Fruit fly (Drosophila melanogaster) Kc167 (cell line): ENCODE measurements around the gene Ykt6.

Experiments used
- insv ChIP-seq: fragments of >200 bp; optimal IDR thresholded peaks from 3 replicates; lab custom pipeline; 2018; ENCODE audit warnings: missing external identifiers
- psq ChIP-seq: fragments of >200 bp; optimal IDR thresholded peaks from 2 replicates; lab custom pipeline; 2017; ENCODE audit warnings: missing external identifiers

DNA sequence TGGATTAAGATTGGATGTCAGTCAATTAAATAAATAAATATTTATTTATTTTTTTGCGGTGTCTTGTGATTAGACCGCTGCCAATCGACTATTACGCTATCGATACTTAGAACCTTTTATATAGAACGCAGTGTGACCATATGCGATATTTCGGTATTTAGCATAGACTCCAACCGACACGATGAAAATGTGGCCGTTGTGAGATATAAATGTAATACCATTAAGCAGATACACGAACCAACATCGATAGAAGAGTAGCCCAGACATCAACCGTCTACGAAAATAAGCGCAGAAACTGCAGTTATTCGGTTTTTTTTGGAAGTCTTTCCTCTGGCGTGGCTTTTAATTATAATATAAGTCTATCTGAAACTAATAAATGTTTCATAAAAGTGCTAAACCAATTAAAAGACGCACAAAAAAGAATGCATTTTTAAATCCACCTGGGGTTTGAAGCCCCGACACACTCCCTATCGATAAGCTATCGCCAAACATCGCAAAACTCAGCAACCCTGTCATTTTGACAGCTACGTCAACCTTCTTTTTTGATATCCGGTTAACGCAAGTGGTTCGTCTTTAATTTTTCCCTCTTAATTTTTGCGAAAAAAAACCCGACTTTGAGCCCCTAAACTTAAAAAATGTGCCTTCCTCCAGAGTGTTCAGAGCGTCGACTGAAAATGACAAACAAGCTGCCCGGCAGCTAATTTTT is 13.2 kb downstream of the Ykt6 start, which contains the start of the genes Dhdds and RpS14a:
- TF ChIP-seq psq (lab: Kevin White, UChicago) (no peak), insv (lab: Kevin White, UChicago) (no peak)
